Fruit fly (Drosophila melanogaster): Measurements from ENCODE around the gene His3.3B.
A peak's percentile ranks its signal among the peaks of the same experiment; 100 is the strongest.

DNA sequence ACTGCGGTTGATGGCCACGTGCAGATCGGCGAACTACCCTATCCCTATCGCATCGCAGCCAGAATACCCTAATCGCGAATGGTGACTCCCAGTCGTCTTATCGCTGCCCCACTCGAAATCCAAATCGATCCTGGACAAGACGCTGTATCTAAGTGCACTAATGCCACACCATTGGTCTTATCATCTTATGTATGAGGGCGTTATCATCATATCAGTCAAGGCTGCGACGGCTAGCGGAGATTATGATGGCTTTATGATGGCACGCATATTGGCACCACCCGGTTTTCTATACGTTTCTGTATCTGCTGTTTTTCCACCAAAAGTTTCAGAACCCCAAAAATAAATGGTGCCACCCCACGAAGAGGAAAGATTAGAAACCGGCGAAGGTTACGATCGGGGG, 43.8 kb upstream of the His3.3B start:
- TF ChIP-seq vri (GFP tag; optimal IDR thresholded peaks at IDR 0.05) = peak; percentile 75
- TF ChIP-seq Met (GFP tag; optimal IDR thresholded peaks at IDR 0.05) = no peak
- TF ChIP-seq fd85E (GFP tag; optimal IDR thresholded peaks at IDR 0.05) = no peak
- no peak for TF ChIP-seq CG6854 (GFP tag; optimal IDR thresholded peaks at IDR 0.05)
- no peak for TF ChIP-seq Ets96B (tag; optimal IDR thresholded peaks at IDR 0.05)
- no peak for TF ChIP-seq Eip75B (GFP tag; optimal IDR thresholded peaks at IDR 0.05)
- no peak for TF ChIP-seq dac (GFP tag; optimal IDR thresholded peaks at IDR 0.05)
- no peak for TF ChIP-seq Eip93F (GFP tag; optimal IDR thresholded peaks at IDR 0.05)
- no peak for TF ChIP-seq CG34406 (GFP tag; optimal IDR thresholded peaks at IDR 0.05)
